Worm (Caenorhabditis elegans): Measurements from ENCODE around the gene lsm-5.
A peak's percentile ranks its signal among the peaks of the same experiment; 100 is the strongest.

The lsm-5 gene

DNA sequence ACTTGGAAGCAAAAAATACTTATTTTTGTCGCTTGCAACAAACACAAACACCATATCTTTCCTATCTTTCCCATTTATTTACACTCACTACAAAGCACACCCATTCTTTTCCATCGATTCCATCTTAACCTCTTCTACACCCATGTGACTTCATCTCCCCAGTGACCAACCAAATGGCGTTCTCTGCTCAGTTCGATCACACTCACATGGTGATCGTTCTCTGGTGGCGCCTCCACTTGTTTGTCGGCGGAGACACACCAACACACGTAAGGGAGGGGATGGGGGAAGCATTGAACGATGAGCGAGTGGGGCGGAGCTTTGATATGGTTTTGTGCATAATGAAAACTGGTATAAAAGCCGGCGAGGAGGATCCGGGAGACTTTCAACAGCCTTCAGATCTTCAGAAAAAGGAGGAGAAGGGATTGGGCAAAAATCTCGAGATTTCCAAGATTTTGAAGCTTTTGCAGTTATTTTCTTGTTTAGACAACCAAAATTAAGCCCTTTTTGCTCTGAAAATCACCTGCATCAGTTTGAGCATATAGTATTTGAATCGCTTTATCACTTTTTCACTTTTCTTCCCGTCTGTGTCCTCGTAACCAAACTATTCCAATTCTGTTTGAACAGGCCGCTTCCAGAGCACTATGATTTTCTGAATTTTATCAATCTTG is 3.5 kb upstream of the lsm-5 start:
- TF ChIP-seq lim-7 (GFP tag; IDR thresholded peaks at IDR 0.05) (no peak), lin-15B (tag; optimal IDR thresholded peaks at IDR 0.05) (no peak), dmd-8 (GFP tag; IDR thresholded peaks at IDR 0.05) (no peak), egl-27 (tag; optimal IDR thresholded peaks at IDR 0.05) (no peak), egl-43 (GFP tag; IDR thresholded peaks at IDR 0.05) (no peak), zip-2 (tag; optimal IDR thresholded peaks at IDR 0.05) (no peak), nhr-42 (GFP tag; IDR thresholded peaks at IDR 0.05) (no peak), zfp-3 (GFP tag; conservative IDR thresholded peaks at IDR 0.05) (no peak), ceh-32 (tag; optimal IDR thresholded peaks at IDR 0.05; ENCODE audit: poor library complexity) (no peak), pha-4 (GFP tag; IDR thresholded peaks at IDR 0.05) (no peak), pha-4 (tag; optimal IDR thresholded peaks at IDR 0.05) (no peak), daf-19 (GFP tag; conservative IDR thresholded peaks at IDR 0.05) (no peak), vab-7 (GFP tag; IDR thresholded peaks at IDR 0.05) (no peak), fkh-10 (GFP tag; optimal IDR thresholded peaks at IDR 0.05) (no peak), ces-1 (GFP tag; optimal IDR thresholded peaks at IDR 0.05) (no peak), nhr-25 (tag; optimal IDR thresholded peaks at IDR 0.05; ENCODE audit: borderline replicate concordance, insufficient read depth) (no peak), ztf-7 (tag; optimal IDR thresholded peaks at IDR 0.05) (peak; percentile 30), mxl-3 (GFP tag; optimal IDR thresholded peaks at IDR 0.05) (peak; percentile 64), ceh-62 (tag; optimal IDR thresholded peaks at IDR 0.05) (no peak), ceh-44 (GFP tag; IDR thresholded peaks at IDR 0.05) (no peak), Y5F2A.4 (GFP tag; optimal IDR thresholded peaks at IDR 0.05) (no peak), nhr-76 (tag; optimal IDR thresholded peaks at IDR 0.05) (no peak), gei-8 (GFP tag; optimal IDR thresholded peaks at IDR 0.05) (no peak), unc-62 (GFP tag; optimal IDR thresholded peaks at IDR 0.05 in 1 of 2) (peak in 1 of 2 experiments; percentile 99), unc-62 (tag; optimal IDR thresholded peaks at IDR 0.05) (no peak), T26A8.4 (GFP tag; IDR thresholded peaks at IDR 0.05) (0 out of 2 replicates have a peak, but pooled peaks have one; percentile 18), nhr-6 (tag; optimal IDR thresholded peaks at IDR 0.05) (peak; percentile 67), lin-13 (GFP tag; optimal IDR thresholded peaks at IDR 0.05) (no peak), lin-29 (GFP tag; IDR thresholded peaks at IDR 0.05) (no peak), daf-8 (GFP tag; IDR thresholded peaks at IDR 0.05) (no peak), nhr-111 (GFP tag; optimal IDR thresholded peaks at IDR 0.05) (no peak), nhr-237 (tag; optimal IDR thresholded peaks at IDR 0.05) (no peak), ZK337.2 (GFP tag; IDR thresholded peaks at IDR 0.05) (no peak), hlh-30 (tag; optimal IDR thresholded peaks at IDR 0.05; ENCODE audit: insufficient read depth) (peak; percentile 97), lin-1 (GFP tag; IDR thresholded peaks at IDR 0.05) (no peak), duxl-1 (tag; optimal IDR thresholded peaks at IDR 0.05; ENCODE audit: poor library complexity) (peak; percentile 76), ZK546.5 (tag; optimal IDR thresholded peaks at IDR 0.05) (no peak), R02D3.7 (tag; optimal IDR thresholded peaks at IDR 0.05) (no peak), zag-1 (tag; optimal IDR thresholded peaks at IDR 0.05) (no peak), ceh-82 (tag; optimal IDR thresholded peaks at IDR 0.05) (no peak), F26F4.8 (GFP tag; conservative IDR thresholded peaks at IDR 0.05) (no peak), jun-1 (tag; optimal IDR thresholded peaks at IDR 0.05) (no peak), unc-39 (tag; optimal IDR thresholded peaks at IDR 0.05) (no peak), ceh-20 (GFP tag; IDR thresholded peaks at IDR 0.05) (peak; percentile 77; the same call in 1 of the 2 replicates), ama-1 (optimal IDR thresholded peaks at IDR 0.05) (peak; percentile 96), hmg-1.1 (GFP tag; IDR thresholded peaks at IDR 0.05) (peak; percentile 60; the same call in 1 of the 2 replicates), unc-130 (GFP tag; optimal IDR thresholded peaks at IDR 0.05) (no peak), D1046.2 (GFP tag; IDR thresholded peaks at IDR 0.05) (no peak), nhr-77 (tag; optimal IDR thresholded peaks at IDR 0.05) (peak; percentile 96), mdl-1 (tag; optimal IDR thresholded peaks at IDR 0.05) (peak; percentile 60 to 98), nhr-48 (tag; optimal IDR thresholded peaks at IDR 0.05) (peak; percentile 65), aha-1 (tag) (peak; percentile 99)
